Worm (Caenorhabditis elegans) whole organism, young adult: Measurements from ENCODE around the gene C53A3.4.

Source experiments
- F37B4.10 ChIP-seq: fragments of 200-800 bp; sonication (Bioruptor generic); IDR thresholded peaks from 2 replicates; pipeline ENCODE4 v1.3.6; 2022; ENCODE audit warnings: missing genetic modification characterization, missing compliant biosample characterization
- him-1 ChIP-seq: sonication (generic microtip); optimal IDR thresholded peaks from 2 replicates; lab custom pipeline; 2016; ENCODE audit warnings: missing genotype, missing genetic modification reagents, missing genetic modification characterization, missing compliant biosample characterization
- unc-130 ChIP-seq: sonication (generic microtip); optimal IDR thresholded peaks from 2 replicates; lab custom pipeline; 2016; ENCODE audit warnings: missing genetic modification reagents, missing genetic modification characterization, missing compliant biosample characterization

DNA sequence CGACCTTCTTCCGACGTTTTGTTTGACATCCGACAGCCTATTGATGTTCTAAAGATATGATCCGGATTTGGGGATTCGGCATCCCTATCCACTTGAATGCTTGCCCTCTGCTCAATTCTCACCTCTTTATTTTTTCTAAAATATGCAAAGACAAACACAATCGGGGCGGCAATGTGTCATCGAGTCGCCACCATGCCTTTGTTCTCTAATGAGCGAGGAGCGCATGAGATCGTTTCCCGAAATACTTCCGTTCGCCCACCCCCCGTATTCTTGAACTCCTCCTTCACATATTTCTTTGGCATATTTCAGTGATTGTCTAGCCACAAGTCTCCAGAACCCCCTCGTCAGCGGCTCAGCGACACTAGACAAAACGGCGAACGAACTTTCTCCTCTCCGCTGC lies 40.7 kb upstream of the C53A3.4 start, which contains the start of gene cyn-17:
- TF ChIP-seq unc-130 (GFP tag; lab: Kevin White, UChicago) (no peak), F37B4.10 (GFP tag; lab: Robert Waterston, UW) (no peak), him-1 (tag; lab: Kevin White, UChicago) (no peak)
